Fruit fly (Drosophila melanogaster): ENCODE measurements around the gene CG13919.

Gene CG13919

dm6 chr3L:1609611-1610010, 35.7 kb upstream of the CG13919 start (continued):
- TF ChIP-seq Ets97D (GFP tag; optimal IDR thresholded peaks at IDR 0.05) (no peak), hkb (optimal IDR thresholded peaks at IDR 0.05) (no peak), hkb (GFP tag; IDR thresholded peaks at IDR 0.05) (peak; percentile 34; the same call in 1 of the 2 replicates), Doc3 (GFP tag; IDR thresholded peaks at IDR 0.05; ENCODE audit: partially characterized antibody) (no peak), CG4424 (GFP tag; optimal IDR thresholded peaks at IDR 0.05) (peak; percentile 12), ttk (GFP tag; IDR thresholded peaks at IDR 0.05) (no peak), Bdp1 (GFP tag; optimal IDR thresholded peaks at IDR 0.05) (no peak), ci (GFP tag; IDR thresholded peaks at IDR 0.05) (no peak), CG16813 (GFP tag; IDR thresholded peaks at IDR 0.05; ENCODE audit: partially characterized antibody) (no peak), Dip2 (GFP tag; IDR thresholded peaks at IDR 0.05) (no peak), tna (GFP tag; IDR thresholded peaks at IDR 0.05; ENCODE audit: partially characterized antibody) (no peak), CG12659 (GFP tag; optimal IDR thresholded peaks at IDR 0.05) (peak; percentile 31), CG12104 (GFP tag; optimal IDR thresholded peaks at IDR 0.05) (peak; percentile 85), kay (GFP tag; optimal IDR thresholded peaks at IDR 0.05) (no peak), pb (GFP tag; optimal IDR thresholded peaks at IDR 0.05) (no peak), h (optimal IDR thresholded peaks at IDR 0.05) (no peak), inv (GFP tag; IDR thresholded peaks at IDR 0.05; ENCODE audit: partially characterized antibody) (no peak), CG9876 (GFP tag; optimal IDR thresholded peaks at IDR 0.05) (no peak), CG10959 (GFP tag; IDR thresholded peaks at IDR 0.05) (no peak), CG3726 (GFP tag; IDR thresholded peaks at IDR 0.05) (no peak), gsb (GFP tag; IDR thresholded peaks at IDR 0.05) (no peak), sisA (GFP tag; IDR thresholded peaks at IDR 0.05) (peak; percentile 24; the same call in 1 of the 2 replicates), dysf (GFP tag; IDR thresholded peaks at IDR 0.05) (peak; percentile 74), wor (GFP tag; IDR thresholded peaks at IDR 0.05) (peak; percentile 26; the same call in 1 of the 2 replicates), dpn (GFP tag; optimal IDR thresholded peaks at IDR 0.05) (peak; percentile 45 to 58), dm (GFP tag; optimal IDR thresholded peaks at IDR 0.05) (no peak), CoRest (tag; optimal IDR thresholded peaks at IDR 0.05) (peak; percentile 62), disco-r (GFP tag; optimal IDR thresholded peaks at IDR 0.05) (no peak), CG13296 (GFP tag; optimal IDR thresholded peaks at IDR 0.05) (peak; percentile 12), Fer2 (tag; optimal IDR thresholded peaks at IDR 0.05) (no peak), Dbx (GFP tag; IDR thresholded peaks at IDR 0.05) (peak; percentile 79), Rx (GFP tag; IDR thresholded peaks at IDR 0.05) (no peak), cato (GFP tag; optimal IDR thresholded peaks at IDR 0.05; ENCODE audit: borderline replicate concordance) (no peak), CG13775 (GFP tag; optimal IDR thresholded peaks at IDR 0.05) (peak; percentile 46), unpg (GFP tag; optimal IDR thresholded peaks at IDR 0.05) (peak; percentile 15), sob (GFP tag; IDR thresholded peaks at IDR 0.05) (0 out of 2 replicates have a peak, but pooled peaks have one; percentile 43), unc-4 (GFP tag; IDR thresholded peaks at IDR 0.05; ENCODE audit: partially characterized antibody) (no peak), CG31365 (tag; optimal IDR thresholded peaks at IDR 0.05) (no peak), Dek (tag; optimal IDR thresholded peaks at IDR 0.05) (no peak), CG7372 (GFP tag; IDR thresholded peaks at IDR 0.05) (peak; percentile 48; the same call in 1 of the 2 replicates), CG31224 (GFP tag; IDR thresholded peaks at IDR 0.05) (peak; percentile 57), CG7987 (GFP tag; optimal IDR thresholded peaks at IDR 0.05) (no peak), CG2889 (GFP tag; IDR thresholded peaks at IDR 0.05) (0 out of 3 replicates have a peak, but pooled peaks have one; percentile 14), ara (GFP tag; IDR thresholded peaks at IDR 0.05) (no peak), CG6683 (GFP tag; optimal IDR thresholded peaks at IDR 0.05) (no peak), CG8290 (GFP tag; optimal IDR thresholded peaks at IDR 0.05) (no peak), CG8290 (tag; optimal IDR thresholded peaks at IDR 0.05) (peak in 1 of 2 experiments; percentile 25), CG11723 (GFP tag; optimal IDR thresholded peaks at IDR 0.05) (no peak), vfl (GFP tag; optimal IDR thresholded peaks at IDR 0.05) (no peak), org-1 (GFP tag; optimal IDR thresholded peaks at IDR 0.05) (no peak), CG12155 (GFP tag; optimal IDR thresholded peaks at IDR 0.05) (peak; percentile 40), ab (GFP tag; optimal IDR thresholded peaks at IDR 0.05) (no peak), Ravus (GFP tag; IDR thresholded peaks at IDR 0.05) (peak; percentile 18; the same call in 1 of the 2 replicates)
